Worm (Caenorhabditis elegans): ENCODE measurements around the gene Y46H3D.1.

The Y46H3D.1 gene

DNA sequence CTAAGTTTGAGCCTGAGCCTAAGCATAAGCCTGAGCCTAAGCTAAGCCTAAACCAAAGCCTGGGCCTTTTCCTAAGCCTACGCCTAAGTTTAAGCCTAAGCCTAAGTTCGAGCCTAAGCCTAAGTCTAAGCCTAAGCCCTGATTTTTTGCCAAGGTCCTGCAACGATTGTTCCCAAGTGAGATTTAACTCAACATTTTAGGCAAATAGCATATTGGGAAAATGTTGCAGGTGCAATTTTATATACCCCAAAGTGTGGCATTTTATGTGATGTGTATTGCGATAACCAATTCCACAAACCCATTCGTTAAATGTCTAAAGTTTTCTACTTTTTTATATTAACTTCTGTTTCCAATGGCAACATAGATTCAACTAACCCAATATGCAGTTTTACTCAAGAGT is 20.0 kb downstream of the Y46H3D.1 start, which contains the start of gene irld-40:
irld-40 (plus strand) TSS at position 301 of the 400 bp plus-strand sequence.
- TF ChIP-seq ama-1 (optimal IDR thresholded peaks at IDR 0.05): no peak

DNA sequence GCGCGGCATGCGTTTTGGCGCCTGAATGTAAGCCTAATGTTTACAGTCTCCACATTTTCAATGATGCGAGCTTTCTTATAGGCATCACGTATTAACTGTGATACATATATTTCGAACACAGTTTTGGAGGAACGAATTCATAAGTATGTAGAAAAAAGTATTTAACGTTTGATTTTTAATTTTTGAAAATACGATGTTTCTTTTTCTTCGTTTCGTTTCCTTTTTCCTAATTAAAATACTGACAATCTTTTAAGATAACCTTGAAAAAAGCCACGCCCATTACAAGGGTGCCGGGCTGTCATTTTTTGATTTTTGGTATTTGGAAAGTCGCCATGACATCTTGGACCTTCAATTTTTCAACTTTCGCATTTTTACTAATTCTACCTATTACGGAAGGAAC is 22.6 kb downstream of the Y46H3D.1 start, which contains the start of gene K04F1.9:
K04F1.9 (plus strand) TSS at position 301 of the 400 bp plus-strand sequence.
- TF ChIP-seq aly-2 (tag; optimal IDR thresholded peaks at IDR 0.05): no peak
- TF ChIP-seq fkh-4 (tag; optimal IDR thresholded peaks at IDR 0.05; ENCODE audit: borderline replicate concordance): no peak
- TF ChIP-seq sox-4 (tag; optimal IDR thresholded peaks at IDR 0.05): no peak

DNA sequence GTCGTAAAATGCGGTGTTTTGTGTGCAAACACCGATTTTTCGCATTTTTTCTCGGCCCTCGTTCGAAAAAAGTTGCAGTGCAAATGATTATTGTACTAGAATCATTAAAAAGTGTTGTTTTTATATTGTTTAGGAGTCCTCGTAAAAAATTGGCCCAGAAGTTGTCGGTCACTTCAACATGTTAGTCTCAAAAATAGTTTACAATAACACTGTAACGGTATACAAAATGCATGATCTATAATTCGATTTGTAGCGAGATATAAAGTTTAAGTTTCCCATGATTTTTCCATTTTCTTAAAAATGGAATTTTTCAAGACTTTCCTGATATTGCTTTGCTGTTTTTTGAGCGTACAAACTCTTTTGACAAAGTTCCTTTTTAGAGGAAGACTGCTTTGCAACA is 24.6 kb downstream of the Y46H3D.1 start, which contains the start of gene K04F1.8:
K04F1.8 (plus strand) TSS at position 301 of the 400 bp plus-strand sequence.
- TF ChIP-seq irx-1 (tag; optimal IDR thresholded peaks at IDR 0.05) (no peak), lin-13 (GFP tag; optimal IDR thresholded peaks at IDR 0.05) (no peak), F16B12.6 (tag; optimal IDR thresholded peaks at IDR 0.05) (no peak), isw-1 (GFP tag; IDR thresholded peaks at IDR 0.05) (no peak), nhr-85 (tag) (no peak), pqm-1 (tag; optimal IDR thresholded peaks at IDR 0.05) (no peak), nhr-84 (tag; optimal IDR thresholded peaks at IDR 0.05) (no peak), ceh-82 (tag; optimal IDR thresholded peaks at IDR 0.05) (no peak), nhr-76 (tag; optimal IDR thresholded peaks at IDR 0.05) (no peak), hlh-17 (GFP tag; optimal IDR thresholded peaks at IDR 0.05; ENCODE audit: borderline replicate concordance) (no peak), fos-1 (tag; optimal IDR thresholded peaks at IDR 0.05) (no peak)

DNA sequence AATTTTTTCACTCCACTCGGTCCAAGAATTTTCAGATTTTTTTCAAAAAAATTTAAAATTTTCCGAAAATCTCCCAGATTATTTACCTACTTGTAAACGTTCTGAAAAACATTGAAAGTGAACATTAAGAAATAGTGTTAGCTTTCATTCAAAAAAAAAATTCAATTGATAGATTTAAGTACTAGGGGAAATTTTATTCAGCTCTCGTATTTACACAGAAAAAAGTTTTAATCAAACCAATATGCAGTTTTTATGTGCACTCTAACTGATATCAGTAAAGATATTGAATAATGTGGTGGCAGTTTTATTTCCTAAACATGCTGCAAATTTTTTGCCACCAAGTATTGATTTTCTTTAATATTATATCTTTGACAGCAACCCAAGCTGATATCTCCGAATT is 25.9 kb downstream of the Y46H3D.1 start, which contains the start of gene irld-42:
irld-42 (plus strand) TSS at position 301 of the 400 bp plus-strand sequence.
- TF ChIP-seq C16A3.4 (tag; optimal IDR thresholded peaks at IDR 0.05) (no peak), egl-13 (tag; optimal IDR thresholded peaks at IDR 0.05) (no peak), C04F5.9 (tag; optimal IDR thresholded peaks at IDR 0.05) (no peak), unc-130 (tag; optimal IDR thresholded peaks at IDR 0.05) (no peak), grh-1 (GFP tag; IDR thresholded peaks at IDR 0.05) (no peak), F16B12.6 (tag; optimal IDR thresholded peaks at IDR 0.05) (no peak), dsc-1 (tag; optimal IDR thresholded peaks at IDR 0.05) (no peak), zip-4 (GFP tag; optimal IDR thresholded peaks at IDR 0.05) (no peak), unc-86 (tag; optimal IDR thresholded peaks at IDR 0.05) (no peak), hpl-2 (GFP tag; optimal IDR thresholded peaks at IDR 0.05) (no peak)

DNA sequence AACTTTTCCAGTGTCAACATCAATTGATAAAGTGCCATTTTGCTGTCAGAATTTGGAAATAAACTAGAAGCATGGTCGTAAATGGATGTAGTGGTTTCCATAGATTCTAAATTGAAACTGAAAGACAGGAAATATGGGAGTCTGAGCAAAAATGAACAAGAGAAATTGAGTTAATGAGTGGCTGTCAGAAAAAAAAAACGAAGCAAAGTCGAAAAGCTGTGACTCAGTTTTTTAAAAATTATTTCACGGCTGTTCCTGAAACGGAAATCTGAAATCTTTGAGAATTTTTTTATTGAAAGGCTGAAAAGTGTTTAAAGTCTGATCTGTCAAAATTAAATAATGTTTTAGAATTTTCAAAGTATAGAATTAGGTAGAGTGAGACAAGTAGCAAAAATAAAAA is 35.9 kb downstream of the Y46H3D.1 start, which contains the start of gene srw-98:
srw-98 (minus strand) TSS at position 101 of the 400 bp plus-strand sequence.
- TF ChIP-seq blmp-1 (tag; optimal IDR thresholded peaks at IDR 0.05) (no peak), tbx-2 (tag; optimal IDR thresholded peaks at IDR 0.05) (no peak), egl-13 (tag; optimal IDR thresholded peaks at IDR 0.05) (no peak), ceh-63 (GFP tag; optimal IDR thresholded peaks at IDR 0.05) (no peak), elt-3 (tag; optimal IDR thresholded peaks at IDR 0.05) (no peak), ets-5 (GFP tag; IDR thresholded peaks at IDR 0.05) (no peak), lin-14 (GFP tag; optimal IDR thresholded peaks at IDR 0.05) (no peak), nhr-90 (tag; optimal IDR thresholded peaks at IDR 0.05; ENCODE audit: poor library complexity) (no peak), dpl-1 (GFP tag; optimal IDR thresholded peaks at IDR 0.05) (no peak), zip-4 (GFP tag; optimal IDR thresholded peaks at IDR 0.05) (no peak), lsy-2 (tag; optimal IDR thresholded peaks at IDR 0.05) (no peak), vab-15 (tag; optimal IDR thresholded peaks at IDR 0.05) (no peak), nhr-12 (tag; optimal IDR thresholded peaks at IDR 0.05) (no peak), pax-3 (tag; optimal IDR thresholded peaks at IDR 0.05) (no peak), ceh-82 (tag; optimal IDR thresholded peaks at IDR 0.05) (no peak), tlp-1 (tag; optimal IDR thresholded peaks at IDR 0.05) (no peak), nhr-71 (tag; optimal IDR thresholded peaks at IDR 0.05) (no peak), nhr-84 (tag; optimal IDR thresholded peaks at IDR 0.05) (no peak), rnt-1 (tag; optimal IDR thresholded peaks at IDR 0.05) (no peak)
